Fruit fly (Drosophila melanogaster): ENCODE results near the gene Krn.

Gene Krn

dm6 chr3L:17651717-17652651 is 2.1 kb downstream of the Krn start (continued):
- TF ChIP-seq pho (GFP tag; optimal IDR thresholded peaks at IDR 0.05) (no peak), CG2712 (tag; optimal IDR thresholded peaks at IDR 0.05) (peak; percentile 44), org-1 (GFP tag; optimal IDR thresholded peaks at IDR 0.05) (no peak), toy (GFP tag; IDR thresholded peaks at IDR 0.05) (no peak), CG12391 (tag; optimal IDR thresholded peaks at IDR 0.05) (peak; percentile 37), Sry-β (GFP tag; optimal IDR thresholded peaks at IDR 0.05) (no peak), CG11456 (GFP tag; IDR thresholded peaks at IDR 0.05) (no peak), CG17802 (tag; optimal IDR thresholded peaks at IDR 0.05) (no peak), CG13287 (GFP tag; IDR thresholded peaks at IDR 0.05; ENCODE audit: partially characterized antibody) (no peak), seq (GFP tag; IDR thresholded peaks at IDR 0.05) (no peak), so (GFP tag; IDR thresholded peaks at IDR 0.05) (no peak), mirr (GFP tag; optimal IDR thresholded peaks at IDR 0.05) (no peak), CG13424 (tag; optimal IDR thresholded peaks at IDR 0.05) (peak; percentile 19), hkb (optimal IDR thresholded peaks at IDR 0.05) (no peak), hkb (GFP tag; IDR thresholded peaks at IDR 0.05) (0 out of 2 replicates have a peak, but pooled peaks have one; percentile 45), Mad (GFP tag; optimal IDR thresholded peaks at IDR 0.05) (no peak), CG4854 (GFP tag; optimal IDR thresholded peaks at IDR 0.05) (no peak), CG11398 (GFP tag; optimal IDR thresholded peaks at IDR 0.05) (no peak), CG8089 (GFP tag; optimal IDR thresholded peaks at IDR 0.05) (no peak), ttk (GFP tag; IDR thresholded peaks at IDR 0.05) (no peak), corto (GFP tag; optimal IDR thresholded peaks at IDR 0.05) (no peak), CG12659 (GFP tag; optimal IDR thresholded peaks at IDR 0.05) (peak; percentile 10), sd (tag; optimal IDR thresholded peaks at IDR 0.05) (no peak), Doc2 (GFP tag; IDR thresholded peaks at IDR 0.05) (no peak), Stat92E (GFP tag; optimal IDR thresholded peaks at IDR 0.05) (no peak), MBD-R2 (GFP tag; IDR thresholded peaks at IDR 0.05) (0 out of 2 replicates have a peak, but pooled peaks have one; percentile 19), tap (tag; optimal IDR thresholded peaks at IDR 0.05) (no peak), CG3281 (GFP tag; optimal IDR thresholded peaks at IDR 0.05) (peak; percentile 22), wdn (GFP tag; IDR thresholded peaks at IDR 0.05) (no peak), dysf (GFP tag; IDR thresholded peaks at IDR 0.05) (peak; percentile 53; the same call in 1 of the 3 replicates), dan (GFP tag; IDR thresholded peaks at IDR 0.05) (no peak), NK7.1 (GFP tag; optimal IDR thresholded peaks at IDR 0.05) (no peak), prd (optimal IDR thresholded peaks at IDR 0.05) (no peak), prd (GFP tag; IDR thresholded peaks at IDR 0.05) (peak; percentile 39; the same call in 2 of the 3 replicates), Bteb2 (GFP tag; optimal IDR thresholded peaks at IDR 0.05) (no peak), ap (GFP tag; IDR thresholded peaks at IDR 0.05) (no peak), CHES-1-like (GFP tag; optimal IDR thresholded peaks at IDR 0.05) (no peak), CG1529 (GFP tag; optimal IDR thresholded peaks at IDR 0.05) (peak; percentile 12), lbe (GFP tag; optimal IDR thresholded peaks at IDR 0.05) (no peak), CG12942 (GFP tag; optimal IDR thresholded peaks at IDR 0.05) (no peak), inv (GFP tag; IDR thresholded peaks at IDR 0.05; ENCODE audit: partially characterized antibody) (no peak), CG6813 (GFP tag; optimal IDR thresholded peaks at IDR 0.05) (no peak), CG4282 (GFP tag; optimal IDR thresholded peaks at IDR 0.05) (no peak), Eip74EF (GFP tag; optimal IDR thresholded peaks at IDR 0.05) (peak in 1 of 2 experiments; percentile 33), CG1024 (GFP tag; IDR thresholded peaks at IDR 0.05) (no peak), zfh2 (GFP tag; optimal IDR thresholded peaks at IDR 0.05) (no peak), CG3995 (GFP tag; optimal IDR thresholded peaks at IDR 0.05) (peak; percentile 41), sisA (GFP tag; IDR thresholded peaks at IDR 0.05) (no peak), nau (GFP tag; optimal IDR thresholded peaks at IDR 0.05) (peak; percentile 6)

Data from whole organism, embryonic.